Worm (Caenorhabditis elegans): ENCODE data around the gene K04C1.5.

DNA sequence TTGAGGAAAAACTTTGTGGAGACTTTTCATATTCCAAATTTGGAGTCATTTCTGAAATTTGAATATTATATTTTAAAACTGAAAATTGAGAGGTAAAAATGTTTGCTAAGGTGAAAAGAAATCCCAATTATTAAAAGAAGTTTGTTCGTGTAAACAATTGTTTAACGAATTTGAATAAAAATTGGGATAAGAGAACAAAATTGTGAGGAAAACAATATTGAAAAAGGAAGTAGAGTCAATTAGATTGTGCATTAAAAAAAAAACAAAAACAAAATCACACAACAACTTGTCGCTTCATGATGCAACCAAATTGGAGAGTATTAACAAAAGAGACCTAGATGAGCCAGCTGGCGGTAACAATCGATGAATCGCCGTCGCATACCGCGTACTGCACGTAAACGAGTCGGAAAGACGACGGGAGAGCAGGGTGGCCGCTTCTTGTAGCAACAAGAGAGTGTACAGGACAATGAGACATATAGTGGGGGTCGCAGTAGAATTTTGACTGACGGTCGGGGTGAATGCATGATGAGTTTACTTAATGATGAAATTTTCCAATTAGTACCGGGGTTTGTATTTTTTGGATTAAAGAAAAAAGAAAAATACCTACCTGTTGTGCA, 4.4 kb upstream of the K04C1.5 start, which contains the start of gene K04C1.3:
- TF ChIP-seq sox-4 (tag; optimal IDR thresholded peaks at IDR 0.05) = no peak
- no peak for TF ChIP-seq nhr-232 (tag; optimal IDR thresholded peaks at IDR 0.05)
- no peak for TF ChIP-seq unc-55 (GFP tag; optimal IDR thresholded peaks at IDR 0.05)
- no peak for TF ChIP-seq elt-2 (tag; optimal IDR thresholded peaks at IDR 0.05)
- no peak for TF ChIP-seq pha-4 (tag; optimal IDR thresholded peaks at IDR 0.05)
- TF ChIP-seq fkh-10 (GFP tag; optimal IDR thresholded peaks at IDR 0.05) = no peak
- no peak for TF ChIP-seq ceh-22 (tag; optimal IDR thresholded peaks at IDR 0.05)
- no peak for TF ChIP-seq unc-42 (tag; optimal IDR thresholded peaks at IDR 0.05)
- TF ChIP-seq ahr-1 (tag; optimal IDR thresholded peaks at IDR 0.05) = no peak
- TF ChIP-seq pqm-1 (tag; optimal IDR thresholded peaks at IDR 0.05) = no peak
- no peak for TF ChIP-seq ama-1 (optimal IDR thresholded peaks at IDR 0.05)

Data from whole organism, late embryonic.